Fruit fly (Drosophila melanogaster) whole organism, prepupa: ENCODE measurements around the gene osk.

Source experiments
- Blimp-1 ChIP-seq: fragments of 200-800 bp; sonication (Bioruptor generic); optimal IDR thresholded peaks from 3 replicates; lab custom pipeline; 2017; ENCODE audit warnings: missing biosample characterization, missing genetic modification characterization, mild to moderate bottlenecking, moderate library complexity, missing genetic modification reagents
- CG10669 ChIP-seq: fragments of 200-800 bp; sonication (Bioruptor generic); optimal IDR thresholded peaks from 3 replicates; lab custom pipeline; 2018; ENCODE audit warnings: missing biosample characterization, mild to moderate bottlenecking, missing genetic modification characterization, moderate library complexity
- CG3032 ChIP-seq: fragments of 200-800 bp; optimal IDR thresholded peaks from 2 replicates; lab custom pipeline; 2019; ENCODE audit warnings: missing biosample characterization, mild to moderate bottlenecking, missing genetic modification characterization, moderate library complexity
- CG6276 ChIP-seq: fragments of 200-800 bp; sonication (Bioruptor generic); optimal IDR thresholded peaks from 2 replicates; lab custom pipeline; 2017; ENCODE audit warnings: missing biosample characterization, mild to moderate bottlenecking, missing genetic modification characterization
- Ets21C ChIP-seq: fragments of 200-800 bp; sonication (Bioruptor generic); optimal IDR thresholded peaks from 3 replicates; lab custom pipeline; 2016; ENCODE audit warnings: missing biosample characterization, missing genetic modification characterization
- Ets96B ChIP-seq: fragments of 200-800 bp; optimal IDR thresholded peaks from 2 replicates; lab custom pipeline; 2019; ENCODE audit warnings: missing biosample characterization, mild to moderate bottlenecking, missing genetic modification characterization, moderate library complexity
- Hr38 ChIP-seq: sonication (Bioruptor generic); optimal IDR thresholded peaks from 2 replicates; lab custom pipeline; 2016; ENCODE audit warnings: missing biosample characterization, missing genetic modification characterization
- Lpt ChIP-seq: fragments of 200-800 bp; sonication (Bioruptor generic); optimal IDR thresholded peaks from 3 replicates; lab custom pipeline; 2016; ENCODE audit warnings: missing biosample characterization, missing genetic modification characterization
- achi ChIP-seq: fragments of 200-800 bp; sonication (Bioruptor generic); optimal IDR thresholded peaks from 3 replicates; lab custom pipeline; 2016; ENCODE audit warnings: missing biosample characterization, missing genetic modification characterization
- salr ChIP-seq, 2 experiments: fragments of 200-800 bp; sonication (Bioruptor generic); optimal IDR thresholded peaks; 3 replicates each; lab custom pipeline; 2016 to 2018; ENCODE audit warnings: missing biosample characterization in 2 of 2, missing genetic modification characterization in 2 of 2, mild to moderate bottlenecking in 1 of 2

DNA sequence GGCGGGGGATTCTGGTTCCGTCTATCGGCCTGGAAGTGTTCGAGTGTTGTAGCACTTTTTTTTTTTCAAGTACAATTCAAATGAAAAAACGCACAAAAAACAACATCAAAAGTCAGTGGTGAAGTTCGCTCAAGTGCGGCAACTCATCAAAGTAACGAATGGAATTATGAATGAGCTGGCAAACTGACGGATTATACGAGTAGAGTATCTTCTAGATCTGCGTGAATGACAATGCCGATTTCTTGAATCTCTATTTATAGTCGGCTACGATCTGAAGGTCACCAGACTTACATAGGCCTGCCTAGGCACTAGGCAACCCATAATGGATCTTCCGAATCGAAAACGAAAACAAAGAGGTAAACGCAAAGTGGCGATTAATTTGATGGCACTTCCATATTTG lies 49.3 kb upstream of the osk start:
- TF ChIP-seq Hr38 (no peak), CG10669 (GFP tag; lab: Kevin White, UChicago) (no peak), salr (GFP tag; optimal IDR thresholded peaks at IDR 0.05; lab: Kevin White, UChicago) (no peak), Ets96B (tag; lab: Kevin White, UChicago) (no peak), Blimp-1 (GFP tag; lab: Kevin White, UChicago) (no peak), Lpt (GFP tag; lab: Kevin White, UChicago) (no peak), CG3032 (tag; lab: Kevin White, UChicago) (no peak), CG6276 (GFP tag; lab: Kevin White, UChicago) (no peak), Ets21C (GFP tag; lab: Kevin White, UChicago) (no peak), achi (GFP tag; lab: Kevin White, UChicago) (no peak)
